Fruit fly (Drosophila melanogaster) whole organism, embryonic: ENCODE results near the gene Nubp1.
A peak's percentile ranks its signal among the peaks of the same experiment; 100 is the strongest.

Experiments
- Atf6 ChIP-seq: fragments of 200-800 bp; sonication (Bioruptor generic); IDR thresholded peaks from 2 replicates; pipeline ENCODE4 v1.3.6; 2022; ENCODE audit warnings: missing biosample characterization, missing genetic modification characterization
- B-H2 ChIP-seq: fragments of 200-800 bp; sonication (Bioruptor generic); optimal IDR thresholded peaks from 2 replicates; lab custom pipeline; 2018; ENCODE audit warnings: missing biosample characterization, mild to moderate bottlenecking, missing genetic modification characterization
- CG11398 ChIP-seq: fragments of 200-800 bp; sonication (Bioruptor generic); optimal IDR thresholded peaks from 2 replicates; lab custom pipeline; 2016; ENCODE audit warnings: missing biosample characterization, missing genetic modification characterization
- CG11560 ChIP-seq: fragments of 200-800 bp; sonication (Bioruptor generic); IDR thresholded peaks from 3 replicates; pipeline ENCODE4 v1.3.6; 2022; ENCODE audit warnings: missing biosample characterization, missing genetic modification characterization
- CG11696 ChIP-seq: fragments of 200-800 bp; sonication (Bioruptor generic); IDR thresholded peaks from 2 replicates; pipeline ENCODE4 v1.3.6; 2022; ENCODE audit warnings: missing biosample characterization, missing genetic modification characterization
- CG12942 ChIP-seq: fragments of 200-800 bp; sonication (Bioruptor generic); optimal IDR thresholded peaks from 3 replicates; lab custom pipeline; 2016; ENCODE audit warnings: missing biosample characterization, missing genetic modification characterization
- CG14050 ChIP-seq: fragments of 200-800 bp; sonication (Bioruptor generic); IDR thresholded peaks from 3 replicates; pipeline ENCODE4 v1.3.6; 2022; ENCODE audit warnings: missing biosample characterization, missing genetic modification characterization
- CG14710 ChIP-seq: fragments of 200-800 bp; sonication (Bioruptor generic); optimal IDR thresholded peaks from 3 replicates; lab custom pipeline; 2019; ENCODE audit warnings: missing biosample characterization, mild to moderate bottlenecking, missing genetic modification characterization, moderate library complexity
- CG14860 ChIP-seq: fragments of 200-800 bp; sonication (Bioruptor generic); IDR thresholded peaks from 3 replicates; pipeline ENCODE4 v1.3.6; 2022; ENCODE audit warnings: missing biosample characterization, missing genetic modification characterization; ENCODE audit not compliant: partially characterized antibody
- CG14965 ChIP-seq: fragments of 200-800 bp; sonication (Bioruptor generic); optimal IDR thresholded peaks from 2 replicates; lab custom pipeline; 2016; ENCODE audit warnings: missing biosample characterization, missing genetic modification characterization, borderline replicate concordance
- CG15011 ChIP-seq: fragments of 200-800 bp; sonication (Bioruptor generic); optimal IDR thresholded peaks from 3 replicates; lab custom pipeline; 2018; ENCODE audit warnings: missing biosample characterization, mild to moderate bottlenecking, missing genetic modification characterization
- CG1602 ChIP-seq: fragments of 200-800 bp; sonication (Bioruptor generic); optimal IDR thresholded peaks from 3 replicates; lab custom pipeline; 2016; ENCODE audit warnings: missing biosample characterization, missing genetic modification characterization
- CG16863 ChIP-seq: fragments of 200-800 bp; sonication (Bioruptor generic); optimal IDR thresholded peaks from 3 replicates; lab custom pipeline; 2016; ENCODE audit warnings: missing biosample characterization, missing genetic modification characterization
- CG18599 ChIP-seq: fragments of 200-800 bp; sonication (Bioruptor generic); optimal IDR thresholded peaks from 3 replicates; lab custom pipeline; 2017; ENCODE audit warnings: missing biosample characterization, missing genetic modification characterization, mild to moderate bottlenecking, moderate library complexity, missing genetic modification reagents
- CG3163 ChIP-seq: fragments of 200-800 bp; sonication (Bioruptor generic); optimal IDR thresholded peaks from 3 replicates; lab custom pipeline; 2016; ENCODE audit warnings: missing biosample characterization, missing genetic modification characterization
- CG3281 ChIP-seq: fragments of 200-800 bp; sonication (Bioruptor generic); optimal IDR thresholded peaks from 3 replicates; lab custom pipeline; 2017; ENCODE audit warnings: missing biosample characterization, mild to moderate bottlenecking, missing genetic modification characterization
- CG34224 ChIP-seq: fragments of 200-800 bp; sonication (Bioruptor generic); IDR thresholded peaks from 3 replicates; pipeline ENCODE4 v1.3.6; 2022; ENCODE audit warnings: missing biosample characterization, missing genetic modification characterization; ENCODE audit not compliant: partially characterized antibody
- CG6683 ChIP-seq: fragments of 200-800 bp; sonication (Bioruptor generic); optimal IDR thresholded peaks from 2 replicates; lab custom pipeline; 2017; ENCODE audit warnings: missing biosample characterization, mild to moderate bottlenecking, missing genetic modification characterization, missing genetic modification reagents
- CG6689 ChIP-seq: fragments of 200-800 bp; sonication (Bioruptor generic); IDR thresholded peaks from 2 replicates; pipeline ENCODE4 v1.3.6; 2022; ENCODE audit warnings: missing biosample characterization, missing genetic modification characterization
- CG8359 ChIP-seq: fragments of 200-800 bp; sonication (Bioruptor generic); optimal IDR thresholded peaks from 2 replicates; lab custom pipeline; 2017; ENCODE audit warnings: missing biosample characterization, mild to moderate bottlenecking, missing genetic modification characterization, borderline replicate concordance
- CG8478 ChIP-seq: fragments of >200 bp; optimal IDR thresholded peaks from 2 replicates; lab custom pipeline; 2018
- CG8944 ChIP-seq: fragments of 200-800 bp; sonication (Bioruptor generic); optimal IDR thresholded peaks from 3 replicates; lab custom pipeline; 2016; ENCODE audit warnings: missing biosample characterization, missing genetic modification characterization
- CrebB ChIP-seq: fragments of 200-800 bp; sonication (Bioruptor generic); optimal IDR thresholded peaks from 3 replicates; lab custom pipeline; 2018; ENCODE audit warnings: missing biosample characterization, mild to moderate bottlenecking, missing genetic modification characterization
- Doc2 ChIP-seq: fragments of 200-800 bp; sonication (Bioruptor generic); IDR thresholded peaks from 2 replicates; pipeline ENCODE4 v1.3.6; 2022; ENCODE audit warnings: missing biosample characterization, missing genetic modification characterization
- Drgx ChIP-seq: fragments of 200-800 bp; sonication (Bioruptor generic); IDR thresholded peaks from 2 replicates; pipeline ENCODE4 v1.3.6; 2022; ENCODE audit warnings: missing biosample characterization, missing genetic modification characterization
- E2f1 ChIP-seq: fragments of 200-800 bp; sonication (Bioruptor generic); IDR thresholded peaks from 2 replicates; pipeline ENCODE4 v1.3.6; 2022; ENCODE audit warnings: missing biosample characterization, missing genetic modification characterization
- Ets65A ChIP-seq: fragments of 200-800 bp; sonication (Bioruptor generic); peaks from one replicate; lab custom pipeline; 2016; ENCODE audit warnings: missing biosample characterization, missing genetic modification characterization
- Med ChIP-seq: fragments of 200-800 bp; sonication (Bioruptor generic); peaks from one replicate; lab custom pipeline; 2016; ENCODE audit warnings: missing biosample characterization, missing genetic modification characterization, mild to moderate bottlenecking, inconsistent platforms, moderate library complexity
- Meics ChIP-seq: fragments of 200-800 bp; sonication (Bioruptor generic); optimal IDR thresholded peaks from 2 replicates; lab custom pipeline; 2017; ENCODE audit warnings: missing biosample characterization, mild to moderate bottlenecking, missing genetic modification characterization
- Mrtf ChIP-seq: fragments of 200-800 bp; sonication (Bioruptor generic); IDR thresholded peaks from 3 replicates; pipeline ENCODE4 v1.3.6; 2022; ENCODE audit warnings: missing biosample characterization, missing genetic modification characterization
- Rfx ChIP-seq: fragments of 200-800 bp; sonication (Bioruptor generic); IDR thresholded peaks from 2 replicates; pipeline ENCODE4 v1.3.6; 2022; ENCODE audit warnings: missing biosample characterization, missing genetic modification characterization
- Rx ChIP-seq: fragments of 200-800 bp; sonication (Bioruptor generic); IDR thresholded peaks from 2 replicates; pipeline ENCODE4 v1.3.6; 2022; ENCODE audit warnings: missing biosample characterization, missing genetic modification characterization
- bigmax ChIP-seq: fragments of 200-800 bp; sonication (Bioruptor generic); optimal IDR thresholded peaks from 2 replicates; lab custom pipeline; 2018; ENCODE audit warnings: missing biosample characterization, mild to moderate bottlenecking, missing genetic modification characterization
- ci ChIP-seq: fragments of 200-800 bp; sonication (Bioruptor generic); IDR thresholded peaks from 3 replicates; pipeline ENCODE4 v1.3.6; 2022; ENCODE audit warnings: missing biosample characterization, missing genetic modification characterization
- crc ChIP-seq: fragments of 200-800 bp; sonication (Bioruptor generic); optimal IDR thresholded peaks from 2 replicates; lab custom pipeline; 2016; ENCODE audit warnings: missing biosample characterization, missing genetic modification characterization
- dmrt11E ChIP-seq: fragments of 200-800 bp; sonication (Bioruptor generic); optimal IDR thresholded peaks from 3 replicates; lab custom pipeline; 2018; ENCODE audit warnings: missing biosample characterization, mild to moderate bottlenecking, missing genetic modification characterization, moderate library complexity
- ems ChIP-seq: fragments of 200-800 bp; sonication (Bioruptor generic); optimal IDR thresholded peaks from 3 replicates; lab custom pipeline; 2016; ENCODE audit warnings: missing biosample characterization, missing genetic modification characterization
- eyg ChIP-seq: fragments of 200-800 bp; sonication (Bioruptor generic); optimal IDR thresholded peaks from 3 replicates; lab custom pipeline; 2016; ENCODE audit warnings: missing biosample characterization, missing genetic modification characterization
- fd102C ChIP-seq: fragments of 200-800 bp; sonication (Bioruptor generic); optimal IDR thresholded peaks from 2 replicates; lab custom pipeline; 2018; ENCODE audit warnings: missing biosample characterization, mild to moderate bottlenecking, missing genetic modification characterization, moderate library complexity
- gcm ChIP-seq: fragments of 200-800 bp; sonication (Bioruptor generic); optimal IDR thresholded peaks from 2 replicates; lab custom pipeline; 2019; ENCODE audit warnings: missing biosample characterization, mild to moderate bottlenecking, missing genetic modification characterization, moderate library complexity
- gem ChIP-seq: fragments of 200-800 bp; sonication (Bioruptor generic); optimal IDR thresholded peaks from 2 replicates; lab custom pipeline; 2019; ENCODE audit warnings: missing biosample characterization, mild to moderate bottlenecking, missing genetic modification characterization, moderate library complexity
- kah ChIP-seq: fragments of 200-800 bp; sonication (Bioruptor generic); optimal IDR thresholded peaks from 2 replicates; lab custom pipeline; 2018; ENCODE audit warnings: missing biosample characterization, mild to moderate bottlenecking, missing genetic modification characterization
- lbe ChIP-seq: fragments of 200-800 bp; sonication (Bioruptor generic); optimal IDR thresholded peaks from 2 replicates; lab custom pipeline; 2016; ENCODE audit warnings: missing biosample characterization, mild to moderate bottlenecking, missing genetic modification characterization
- lilli ChIP-seq: fragments of 200-800 bp; sonication (Bioruptor generic); optimal IDR thresholded peaks from 3 replicates; lab custom pipeline; 2016; ENCODE audit warnings: missing biosample characterization, missing genetic modification characterization
- nom ChIP-seq: fragments of 200-800 bp; sonication (Bioruptor generic); optimal IDR thresholded peaks from 2 replicates; lab custom pipeline; 2017; ENCODE audit warnings: missing biosample characterization, missing genetic modification characterization, mild to moderate bottlenecking, moderate library complexity, missing genetic modification reagents
- pho ChIP-seq: fragments of 200-800 bp; sonication (Bioruptor generic); optimal IDR thresholded peaks from 2 replicates; lab custom pipeline; 2016; ENCODE audit warnings: missing biosample characterization, missing genetic modification characterization
- pita ChIP-seq: fragments of 200-800 bp; sonication (Bioruptor generic); optimal IDR thresholded peaks from 2 replicates; lab custom pipeline; 2017; ENCODE audit warnings: missing biosample characterization, mild to moderate bottlenecking, missing genetic modification characterization
- pzg ChIP-seq: fragments of 200-800 bp; sonication (Bioruptor generic); optimal IDR thresholded peaks from 3 replicates; lab custom pipeline; 2018; ENCODE audit warnings: missing biosample characterization, mild to moderate bottlenecking, missing genetic modification characterization, moderate library complexity
- rib ChIP-seq: fragments of 200-800 bp; sonication (Bioruptor generic); IDR thresholded peaks from 2 replicates; pipeline ENCODE4 v1.3.6; 2022; ENCODE audit warnings: missing biosample characterization, missing genetic modification characterization
- sob ChIP-seq: fragments of 200-800 bp; sonication (Bioruptor generic); IDR thresholded peaks from 2 replicates; pipeline ENCODE4 v1.3.6; 2022; ENCODE audit warnings: missing biosample characterization, missing genetic modification characterization
- vfl ChIP-seq: fragments of 200-800 bp; sonication (Bioruptor generic); optimal IDR thresholded peaks from 2 replicates; lab custom pipeline; 2016; ENCODE audit warnings: missing biosample characterization, missing genetic modification characterization

The Nubp1 gene

DNA sequence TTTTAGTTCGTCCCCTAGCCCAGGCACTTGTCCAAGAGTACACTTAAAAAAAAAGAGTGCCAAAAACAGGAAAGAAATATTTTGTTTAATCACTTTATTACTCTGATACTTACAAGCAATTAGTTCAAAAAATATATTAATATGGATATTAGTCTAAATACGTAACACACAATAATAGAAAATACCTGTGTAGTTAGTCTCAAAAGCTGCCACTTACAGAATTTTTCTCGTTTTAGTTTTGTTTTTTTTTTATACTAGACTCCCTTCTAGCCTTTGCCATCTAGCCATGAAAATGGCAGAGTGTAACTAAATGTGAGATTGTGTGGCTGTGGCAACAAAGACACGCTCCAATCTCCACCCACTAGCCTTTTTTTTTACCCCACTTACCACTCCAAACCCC is 44.5 kb upstream of the Nubp1 start (continued):
- TF ChIP-seq gem (tag; lab: Kevin White, UChicago) = peak; percentile 3
- no peak for TF ChIP-seq eyg (GFP tag; lab: Kevin White, UChicago)
- TF ChIP-seq B-H2 (GFP tag; lab: Kevin White, UChicago) = no peak
- TF ChIP-seq CG3281 = no peak
- TF ChIP-seq CG8944 (GFP tag; lab: Kevin White, UChicago) = no peak
- no peak for TF ChIP-seq kah (GFP tag; lab: Kevin White, UChicago)
- no peak for TF ChIP-seq CG3163
- no peak for TF ChIP-seq CG11398 (GFP tag; lab: Kevin White, UChicago)
- TF ChIP-seq CG6689 (GFP tag; lab: Robert Waterston, UW) = no peak
- no peak for TF ChIP-seq gcm (GFP tag; lab: Kevin White, UChicago)
- no peak for TF ChIP-seq E2f1
- no peak for TF ChIP-seq pzg (GFP tag; lab: Kevin White, UChicago)
- no peak for TF ChIP-seq ems (GFP tag; lab: Kevin White, UChicago)
- TF ChIP-seq Meics (GFP tag; lab: Kevin White, UChicago) = no peak
- TF ChIP-seq Mrtf (GFP tag; lab: Robert Waterston, UW) = no peak
- no peak for TF ChIP-seq CG34224
- TF ChIP-seq CG11560 = no peak
- TF ChIP-seq vfl = no peak
- no peak for TF ChIP-seq CG15011 (GFP tag; lab: Kevin White, UChicago)
- no peak for TF ChIP-seq Doc2 (GFP tag; lab: Robert Waterston, UW)
- TF ChIP-seq CG12942 (GFP tag; lab: Kevin White, UChicago) = no peak
- no peak for TF ChIP-seq CrebB (tag; lab: Kevin White, UChicago)
- TF ChIP-seq Ets65A (GFP tag; lab: Kevin White, UChicago) = peak; percentile 53
- peak; percentile 45 for TF ChIP-seq nom (GFP tag; lab: Kevin White, UChicago)
- TF ChIP-seq Drgx (GFP tag; lab: Robert Waterston, UW) = peak; percentile 44

DNA sequence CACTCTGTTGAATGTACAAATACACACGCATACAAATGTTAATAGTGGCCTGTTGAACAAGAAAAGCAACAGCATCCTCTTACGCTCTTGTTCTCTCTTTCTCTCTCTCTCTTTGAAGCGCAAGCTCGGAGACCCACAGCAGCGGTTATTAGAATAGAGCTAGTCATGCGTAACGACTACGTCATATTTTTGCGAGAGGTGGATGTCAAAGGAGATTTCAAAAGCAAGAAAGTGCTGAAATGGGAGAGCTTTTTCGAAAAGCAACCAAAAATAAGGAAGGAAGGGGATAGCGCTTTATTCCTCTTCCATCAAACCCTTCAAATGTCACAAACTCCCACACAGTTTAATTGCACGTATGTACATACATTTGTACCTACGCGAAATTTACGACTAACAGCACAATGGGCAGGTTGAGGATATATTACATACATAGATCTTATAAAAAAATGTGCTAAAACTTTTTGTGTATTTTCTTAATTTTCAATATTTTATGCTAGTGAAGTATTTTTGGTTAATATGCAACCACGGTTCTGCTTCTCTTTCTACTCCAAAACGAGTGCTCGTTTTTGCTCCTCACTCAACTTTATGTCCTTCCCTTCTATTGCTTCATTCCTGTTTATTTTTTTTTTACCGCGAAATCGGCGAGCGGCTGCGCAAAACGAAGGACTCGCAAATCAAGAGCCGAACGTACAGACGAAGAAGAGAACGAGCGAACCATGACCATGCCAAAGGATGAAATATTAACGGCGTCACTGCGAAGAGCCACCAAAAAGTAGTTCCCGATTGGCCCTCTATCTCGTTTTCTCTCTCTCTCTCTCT is 42.3 kb upstream of the Nubp1 start:
- TF ChIP-seq crc (GFP tag; lab: Kevin White, UChicago) = no peak
- no peak for TF ChIP-seq CG14965 (GFP tag; lab: Kevin White, UChicago)
- peak; percentile 10 for TF ChIP-seq CG1602
- TF ChIP-seq Atf6 (GFP tag; lab: Robert Waterston, UW) = no peak
- TF ChIP-seq CG6689 (GFP tag; lab: Robert Waterston, UW) = no peak
- no peak for TF ChIP-seq B-H2 (GFP tag; lab: Kevin White, UChicago)
- TF ChIP-seq sob = no peak
- no peak for TF ChIP-seq rib (GFP tag; lab: Robert Waterston, UW)
- TF ChIP-seq CG6683 = no peak
- TF ChIP-seq fd102C (GFP tag; lab: Kevin White, UChicago) = no peak
- TF ChIP-seq CG14050 = no peak
- TF ChIP-seq CG8478 (lab: Kevin White, UChicago) = no peak
- TF ChIP-seq Rfx (GFP tag; lab: Robert Waterston, UW) = no peak; the same call in 1 of the 2 replicates
- TF ChIP-seq lbe (GFP tag; lab: Kevin White, UChicago) = no peak
- no peak for TF ChIP-seq CG8359 (GFP tag; lab: Kevin White, UChicago)
- no peak for TF ChIP-seq Rx (GFP tag; lab: Robert Waterston, UW)
- TF ChIP-seq CG16863 (GFP tag; lab: Kevin White, UChicago) = no peak
- TF ChIP-seq ci = no peak
- peak; percentile 89 for TF ChIP-seq CG11696
- TF ChIP-seq CG14710 = no peak
- TF ChIP-seq CG18599 (GFP tag; lab: Kevin White, UChicago) = no peak
- TF ChIP-seq CG14860 (GFP tag; lab: Robert Waterston, UW) = no peak
- no peak for TF ChIP-seq bigmax
- TF ChIP-seq pita (GFP tag; lab: Kevin White, UChicago) = no peak
- TF ChIP-seq lilli = peak; percentile 53
- peak; percentile 46 for TF ChIP-seq pho (GFP tag; lab: Kevin White, UChicago)
- TF ChIP-seq Med (GFP tag; lab: Kevin White, UChicago) = peak; percentile 70
- TF ChIP-seq dmrt11E (tag; lab: Kevin White, UChicago) = no peak
